Fruit fly (Drosophila melanogaster): ENCODE data around the gene Sgs4.

Sgs4 gene

dm6 chrX:3288909-3289706, 39.2 kb downstream of the Sgs4 start (continued):
- TF ChIP-seq Sox102F (GFP tag; optimal IDR thresholded peaks at IDR 0.05), result peak; percentile 54
- peak; percentile 49 for TF ChIP-seq CG2712 (tag; optimal IDR thresholded peaks at IDR 0.05)
- no peak for TF ChIP-seq sc (optimal IDR thresholded peaks at IDR 0.05)
- peak; percentile 17 for TF ChIP-seq sc (GFP tag; optimal IDR thresholded peaks at IDR 0.05)
- TF ChIP-seq CG10366 (GFP tag; IDR thresholded peaks at IDR 0.05), result peak; percentile 47
- 0 out of 3 replicates have a peak, but pooled peaks have one; percentile 39 for TF ChIP-seq ase (GFP tag; IDR thresholded peaks at IDR 0.05)
- TF ChIP-seq Oli (tag; optimal IDR thresholded peaks at IDR 0.05), result peak; percentile 61
- TF ChIP-seq sna (GFP tag; IDR thresholded peaks at IDR 0.05; ENCODE audit: partially characterized antibody), result no peak
- peak; percentile 90 for TF ChIP-seq Jarid2 (GFP tag; optimal IDR thresholded peaks at IDR 0.05)
- no peak for TF ChIP-seq dan (GFP tag; IDR thresholded peaks at IDR 0.05)
- no peak for TF ChIP-seq D (optimal IDR thresholded peaks at IDR 0.05)
- peak; percentile 18 for TF ChIP-seq D (GFP tag; optimal IDR thresholded peaks at IDR 0.05)
- no peak for TF ChIP-seq CG15696 (tag; optimal IDR thresholded peaks at IDR 0.05)
- TF ChIP-seq CG10431 (GFP tag; optimal IDR thresholded peaks at IDR 0.05), result peak; percentile 3
- peak; percentile 16 for TF ChIP-seq abd-A (tag; optimal IDR thresholded peaks at IDR 0.05)
- TF ChIP-seq Hr39 (optimal IDR thresholded peaks at IDR 0.05), result peak; percentile 95
- peak; percentile 24 for TF ChIP-seq CG14710 (tag; optimal IDR thresholded peaks at IDR 0.05)
- no peak for TF ChIP-seq CG12744 (GFP tag; optimal IDR thresholded peaks at IDR 0.05)
- TF ChIP-seq Ets65A (GFP tag), result peak; percentile 58
- TF ChIP-seq bsh (GFP tag; optimal IDR thresholded peaks at IDR 0.05), result peak; percentile 20 to 42
- no peak for TF ChIP-seq lov (optimal IDR thresholded peaks at IDR 0.05)
- TF ChIP-seq lov (GFP tag; IDR thresholded peaks at IDR 0.05), result 0 out of 3 replicates have a peak, but pooled peaks have one; percentile 15
- peak; percentile 38; the same call in 1 of the 2 replicates for TF ChIP-seq Atf6 (GFP tag; IDR thresholded peaks at IDR 0.05)
- no peak for TF ChIP-seq pan (optimal IDR thresholded peaks at IDR 0.05)
- TF ChIP-seq pan (GFP tag; optimal IDR thresholded peaks at IDR 0.05 in 1 of 2, IDR thresholded peaks at IDR 0.05 in 1 of 2), result peak in 1 of 2 experiments; percentile 67
- TF ChIP-seq PHDP (tag; optimal IDR thresholded peaks at IDR 0.05), result peak; percentile 46
- TF ChIP-seq CG3847 (GFP tag; IDR thresholded peaks at IDR 0.05), result 0 out of 2 replicates have a peak, but pooled peaks have one; percentile 15
- TF ChIP-seq odd (GFP tag; optimal IDR thresholded peaks at IDR 0.05), result peak; percentile 19
- TF ChIP-seq CG2678 (tag; optimal IDR thresholded peaks at IDR 0.05), result peak; percentile 67
- TF ChIP-seq vfl (GFP tag; optimal IDR thresholded peaks at IDR 0.05), result no peak
- no peak for TF ChIP-seq CG6654 (GFP tag; optimal IDR thresholded peaks at IDR 0.05)
- no peak for TF ChIP-seq CG12104 (GFP tag; optimal IDR thresholded peaks at IDR 0.05)
- TF ChIP-seq peb (GFP tag; IDR thresholded peaks at IDR 0.05), result no peak
- 0 out of 2 replicates have a peak, but pooled peaks have one; percentile 22 for TF ChIP-seq Rfx (GFP tag; IDR thresholded peaks at IDR 0.05)
- no peak for TF ChIP-seq CG17186 (GFP tag; optimal IDR thresholded peaks at IDR 0.05)
- peak; percentile 13; the same call in 1 of the 2 replicates for TF ChIP-seq ranshi (GFP tag; IDR thresholded peaks at IDR 0.05)
- TF ChIP-seq Med (GFP tag), result peak; percentile 85
- peak; percentile 7 for TF ChIP-seq CG10543 (GFP tag; optimal IDR thresholded peaks at IDR 0.05)
- TF ChIP-seq CG34376 (GFP tag; optimal IDR thresholded peaks at IDR 0.05), result no peak
- peak; percentile 18 for TF ChIP-seq CG12219 (GFP tag; optimal IDR thresholded peaks at IDR 0.05)
- TF ChIP-seq grau (tag; optimal IDR thresholded peaks at IDR 0.05), result peak; percentile 55
- peak; percentile 53 for TF ChIP-seq CG17328 (GFP tag; IDR thresholded peaks at IDR 0.05)
- no peak for TF ChIP-seq CG13123 (GFP tag; optimal IDR thresholded peaks at IDR 0.05)
- TF ChIP-seq tin (GFP tag; optimal IDR thresholded peaks at IDR 0.05), result peak; percentile 53
- peak; percentile 14 for TF ChIP-seq dm (GFP tag; optimal IDR thresholded peaks at IDR 0.05)
- no peak for TF ChIP-seq yki (optimal IDR thresholded peaks at IDR 0.05)
- TF ChIP-seq E2f1 (GFP tag; IDR thresholded peaks at IDR 0.05), result peak; percentile 23
- peak; percentile 22 for TF ChIP-seq scrt (GFP tag; optimal IDR thresholded peaks at IDR 0.05)
- TF ChIP-seq CG18476 (GFP tag; optimal IDR thresholded peaks at IDR 0.05), result no peak
- TF ChIP-seq nom (GFP tag; optimal IDR thresholded peaks at IDR 0.05), result peak; percentile 16

All from whole organism, embryonic.